Fruit fly (Drosophila melanogaster): ENCODE results near the gene CG14985.

DNA sequence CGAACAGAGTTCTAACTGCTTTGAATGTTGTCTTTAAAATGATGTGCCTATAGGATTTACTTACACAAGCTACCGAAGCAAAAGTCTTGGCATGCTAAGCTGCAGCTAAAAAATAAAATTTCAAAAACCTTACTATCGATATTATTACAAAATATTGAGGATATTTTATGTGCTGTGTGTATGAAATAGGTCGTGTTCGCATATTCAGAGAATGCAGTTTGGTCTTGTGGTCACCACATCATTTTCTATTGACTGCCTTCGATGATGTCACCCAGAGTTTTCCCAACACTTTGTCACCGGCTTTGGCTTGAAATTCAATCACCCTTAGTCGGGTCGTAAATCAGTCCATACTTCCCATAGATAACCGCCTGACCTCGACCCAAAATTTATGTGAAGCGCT is 44.4 kb downstream of the CG14985 start, which contains the start of gene Dpy-30L2:
- TF ChIP-seq CG17385 (GFP tag; optimal IDR thresholded peaks at IDR 0.05) (no peak), btn (GFP tag; optimal IDR thresholded peaks at IDR 0.05) (no peak), CG15696 (tag; optimal IDR thresholded peaks at IDR 0.05) (no peak)

Measured in whole organism, embryonic.